Worm (Caenorhabditis elegans): ENCODE results near the gene srd-51.

The srd-51 gene

ce11 chrX:13514384-13514783, 29.7 kb upstream of the srd-51 start (continued):
- TF ChIP-seq ZK337.2 (GFP tag; IDR thresholded peaks at IDR 0.05) (no peak), lir-3 (tag; optimal IDR thresholded peaks at IDR 0.05) (no peak), ZK546.5 (tag; optimal IDR thresholded peaks at IDR 0.05) (peak in 1 of 2 experiments; percentile 27), ama-1 (optimal IDR thresholded peaks at IDR 0.05) (no peak), set-16 (GFP tag; IDR thresholded peaks at IDR 0.05) (no peak), ces-1 (GFP tag; optimal IDR thresholded peaks at IDR 0.05) (peak; percentile 89), ctbp-1 (GFP tag; IDR thresholded peaks at IDR 0.05) (peak; percentile 77; the same call in 1 of the 2 replicates), fos-1 (tag; optimal IDR thresholded peaks at IDR 0.05) (no peak), nhr-42 (GFP tag; IDR thresholded peaks at IDR 0.05) (peak; percentile 92), F37D6.2 (tag; optimal IDR thresholded peaks at IDR 0.05) (peak; percentile 96), unc-130 (GFP tag; optimal IDR thresholded peaks at IDR 0.05) (no peak), gei-8 (GFP tag; optimal IDR thresholded peaks at IDR 0.05) (no peak), aly-2 (tag; optimal IDR thresholded peaks at IDR 0.05) (no peak), saeg-2 (GFP tag; IDR thresholded peaks at IDR 0.05) (no peak), nhr-48 (tag; optimal IDR thresholded peaks at IDR 0.05) (peak; percentile 82), ceh-44 (GFP tag; IDR thresholded peaks at IDR 0.05) (no peak), nhr-41 (GFP tag; IDR thresholded peaks at IDR 0.05) (no peak), zip-2 (tag; optimal IDR thresholded peaks at IDR 0.05) (peak; percentile 91), jun-1 (tag; optimal IDR thresholded peaks at IDR 0.05) (peak; percentile 90), nhr-28 (tag; optimal IDR thresholded peaks at IDR 0.05) (peak; percentile 80), snpc-4 (tag; optimal IDR thresholded peaks at IDR 0.05) (no peak), F10B5.3 (tag; optimal IDR thresholded peaks at IDR 0.05) (peak; percentile 94), ceh-28 (tag; optimal IDR thresholded peaks at IDR 0.05) (peak; percentile 72), Y75B8A.6 (GFP tag; IDR thresholded peaks at IDR 0.05) (no peak), nhr-77 (tag; optimal IDR thresholded peaks at IDR 0.05) (peak; percentile 98), madf-5 (GFP tag; IDR thresholded peaks at IDR 0.05) (peak in 1 of 2 experiments; percentile 66; a peak in 1 of 4 replicates), dmd-8 (GFP tag; IDR thresholded peaks at IDR 0.05) (no peak), F49E8.2 (tag; optimal IDR thresholded peaks at IDR 0.05; ENCODE audit: borderline replicate concordance) (no peak), unc-62 (GFP tag; optimal IDR thresholded peaks at IDR 0.05 in 1 of 2) (peak in 1 of 2 experiments; percentile 68), unc-62 (tag; optimal IDR thresholded peaks at IDR 0.05) (no peak), tra-1 (GFP tag; IDR thresholded peaks at IDR 0.05) (peak; percentile 62; the same call in 1 of the 2 replicates), zip-11 (GFP tag; IDR thresholded peaks at IDR 0.05) (no peak), nhr-237 (tag; optimal IDR thresholded peaks at IDR 0.05) (peak; percentile 60), zag-1 (tag; optimal IDR thresholded peaks at IDR 0.05) (no peak), attf-4 (tag; optimal IDR thresholded peaks at IDR 0.05) (no peak), ceh-82 (tag; optimal IDR thresholded peaks at IDR 0.05) (no peak), vab-7 (GFP tag; IDR thresholded peaks at IDR 0.05) (peak; percentile 46; the same call in 1 of the 2 replicates), lin-15B (tag; optimal IDR thresholded peaks at IDR 0.05) (no peak), nhr-10 (tag; optimal IDR thresholded peaks at IDR 0.05) (peak; percentile 62), daf-16 (GFP tag; optimal IDR thresholded peaks at IDR 0.05) (peak; percentile 34 to 87), daf-16 (tag; optimal IDR thresholded peaks at IDR 0.05) (peak; percentile 83), lsy-2 (tag; optimal IDR thresholded peaks at IDR 0.05) (peak; percentile 76 to 93), aha-1 (tag) (peak; percentile 92), F44E2.7 (GFP tag; IDR thresholded peaks at IDR 0.05) (no peak), cey-2 (tag; optimal IDR thresholded peaks at IDR 0.05; ENCODE audit: borderline replicate concordance, insufficient read depth) (no peak), daf-19 (GFP tag; conservative IDR thresholded peaks at IDR 0.05) (no peak), arid-1 (GFP tag; conservative IDR thresholded peaks at IDR 0.05) (0 out of 2 replicates have a peak, but pooled peaks have one; percentile 43), madf-9 (GFP tag; conservative IDR thresholded peaks at IDR 0.05) (peak; percentile 74), mes-2 (tag; optimal IDR thresholded peaks at IDR 0.05; ENCODE audit: poor library complexity, severe bottlenecking) (peak; percentile 82), dmd-9 (GFP tag; IDR thresholded peaks at IDR 0.05) (no peak), snpc-1.2 (GFP tag; IDR thresholded peaks at IDR 0.05) (no peak), spr-3 (GFP tag; optimal IDR thresholded peaks at IDR 0.05) (peak; percentile 57), pqm-1 (tag; optimal IDR thresholded peaks at IDR 0.05) (peak; percentile 28)

All from whole organism, L4 larva.